Fruit fly (Drosophila melanogaster) whole organism: ENCODE measurements around the gene promL.

ENCODE experiments used
- CG8478 ChIP-seq: fragments of >200 bp; optimal IDR thresholded peaks from 2 replicates; lab custom pipeline; 2018; ENCODE audit warnings: inconsistent platforms
- Dll ChIP-seq: fragments of >200 bp; optimal IDR thresholded peaks from 2 replicates; lab custom pipeline; 2017
- EcR ChIP-seq, 2 experiments: fragments of >200 bp; optimal IDR thresholded peaks; 2 replicates each; lab custom pipeline; 2017; ENCODE audit warnings: missing biosample characterization in 2 of 2, missing genetic modification characterization in 2 of 2, missing genetic modification reagents in 2 of 2
- pan ChIP-seq: fragments of >200 bp; optimal IDR thresholded peaks from 2 replicates; lab custom pipeline; 2017
- psq ChIP-seq: fragments of >200 bp; optimal IDR thresholded peaks from 2 replicates; lab custom pipeline; 2017
- usp ChIP-seq: fragments of >200 bp; optimal IDR thresholded peaks from 2 replicates; lab custom pipeline; 2017; ENCODE audit warnings: missing biosample characterization, missing genetic modification characterization, mixed read lengths

promL gene

dm6 chr3L:3127544-3127943 is at the start of gene promL:
Gene promL, minus strand, starts transcription at chr3L:3127724.
- TF ChIP-seq usp (GFP tag; lab: Kevin White, UChicago), result no peak
- TF ChIP-seq CG8478 (lab: Kevin White, UChicago), result no peak
- TF ChIP-seq Dll (lab: Kevin White, UChicago), result no peak
- no peak for TF ChIP-seq EcR (GFP tag; optimal IDR thresholded peaks at IDR 0.05; lab: Kevin White, UChicago)
- no peak for TF ChIP-seq psq (lab: Kevin White, UChicago)
- no peak for TF ChIP-seq pan (lab: Kevin White, UChicago)

dm6 chr3L:3172445-3172844 is 44.9 kb upstream of the promL start, which contains the start of gene CG14963:
Gene CG14963, minus strand, starts transcription at chr3L:3172545.
- TF ChIP-seq EcR (GFP tag; optimal IDR thresholded peaks at IDR 0.05; lab: Kevin White, UChicago), result no peak
- no peak for TF ChIP-seq usp (GFP tag; lab: Kevin White, UChicago)
- no peak for TF ChIP-seq Dll (lab: Kevin White, UChicago)
- TF ChIP-seq psq (lab: Kevin White, UChicago), result no peak
- no peak for TF ChIP-seq CG8478 (lab: Kevin White, UChicago)
- TF ChIP-seq pan (lab: Kevin White, UChicago), result no peak

dm6 chr3L:3169107-3169506 is 41.6 kb upstream of the promL start, which contains the start of the genes CG32278 and CG32281:
Gene CG32278, plus strand, starts transcription at chr3L:3169286.
Gene CG32281, plus strand, starts transcription at chr3L:3169375.
- TF ChIP-seq CG8478 (lab: Kevin White, UChicago) (no peak), EcR (GFP tag; optimal IDR thresholded peaks at IDR 0.05; lab: Kevin White, UChicago) (no peak), psq (lab: Kevin White, UChicago) (no peak), pan (lab: Kevin White, UChicago) (no peak), usp (GFP tag; lab: Kevin White, UChicago) (no peak), Dll (lab: Kevin White, UChicago) (no peak)

dm6 chr3L:3166200-3166695 is 38.7 kb upstream of the promL start, which contains the start of gene Asciz:
Gene Asciz, minus strand, starts transcription at chr3L:3166250.
- TF ChIP-seq psq (lab: Kevin White, UChicago) (no peak), pan (lab: Kevin White, UChicago) (no peak), Dll (lab: Kevin White, UChicago) (no peak), CG8478 (lab: Kevin White, UChicago) (no peak)

- TF ChIP-seq usp (GFP tag; lab: Kevin White, UChicago) (no peak), psq (lab: Kevin White, UChicago) (no peak), pan (lab: Kevin White, UChicago) (no peak), CG8478 (lab: Kevin White, UChicago) (no peak), EcR (GFP tag; optimal IDR thresholded peaks at IDR 0.05; lab: Kevin White, UChicago) (no peak), Dll (lab: Kevin White, UChicago) (no peak)
Observed at dm6 chr3L:3165399-3165798, 37.9 kb upstream of the promL start.

- TF ChIP-seq psq (lab: Kevin White, UChicago) (no peak), usp (GFP tag; lab: Kevin White, UChicago) (no peak), pan (lab: Kevin White, UChicago) (no peak), EcR (GFP tag; optimal IDR thresholded peaks at IDR 0.05; lab: Kevin White, UChicago) (no peak), Dll (lab: Kevin White, UChicago) (no peak), CG8478 (lab: Kevin White, UChicago) (no peak)
Observed at dm6 chr3L:3164951-3165350, 37.4 kb upstream of the promL start, which contains the start of gene CG32280. Gene CG32280, plus strand, starts transcription at chr3L:3165181.

- TF ChIP-seq Dll (lab: Kevin White, UChicago), result no peak
- no peak for TF ChIP-seq usp (GFP tag; lab: Kevin White, UChicago)
Observed at dm6 chr3L:3162584-3162983, 35.1 kb upstream of the promL start.

- TF ChIP-seq EcR (GFP tag; optimal IDR thresholded peaks at IDR 0.05; lab: Kevin White, UChicago) (no peak), Dll (lab: Kevin White, UChicago) (no peak), psq (lab: Kevin White, UChicago) (no peak), usp (GFP tag; lab: Kevin White, UChicago) (no peak), CG8478 (lab: Kevin White, UChicago) (no peak), pan (lab: Kevin White, UChicago) (no peak)
Observed at dm6 chr3L:3161968-3162367, 34.4 kb upstream of the promL start, which contains the start of gene rasp. Gene rasp, plus strand, starts transcription at chr3L:3162180.

- TF ChIP-seq CG8478 (lab: Kevin White, UChicago) (no peak), usp (GFP tag; lab: Kevin White, UChicago) (no peak), pan (lab: Kevin White, UChicago) (no peak), Dll (lab: Kevin White, UChicago) (no peak), psq (lab: Kevin White, UChicago) (no peak), EcR (GFP tag; optimal IDR thresholded peaks at IDR 0.05; lab: Kevin White, UChicago) (no peak)
Observed at dm6 chr3L:3159309-3160194, 32.0 kb upstream of the promL start, which contains the start of the genes ND-30 and CG15812. Gene ND-30, minus strand, starts transcription at chr3L:3159578. Gene CG15812, plus strand, starts transcription at chr3L:3159991.

- TF ChIP-seq psq (lab: Kevin White, UChicago) (no peak), Dll (lab: Kevin White, UChicago) (no peak), pan (lab: Kevin White, UChicago) (no peak), EcR (GFP tag; optimal IDR thresholded peaks at IDR 0.05; lab: Kevin White, UChicago) (no peak), usp (GFP tag; lab: Kevin White, UChicago) (no peak), CG8478 (lab: Kevin White, UChicago) (no peak)
Observed at dm6 chr3L:3157651-3158050, 30.1 kb upstream of the promL start.

dm6 chr3L:3150376-3150775 is 22.9 kb upstream of the promL start:
- no peak for TF ChIP-seq pan (lab: Kevin White, UChicago)
- no peak for TF ChIP-seq Dll (lab: Kevin White, UChicago)
- no peak for TF ChIP-seq CG8478 (lab: Kevin White, UChicago)
- TF ChIP-seq EcR (GFP tag; optimal IDR thresholded peaks at IDR 0.05; lab: Kevin White, UChicago), result no peak
- no peak for TF ChIP-seq psq (lab: Kevin White, UChicago)
- TF ChIP-seq usp (GFP tag; lab: Kevin White, UChicago), result no peak
